Fruit fly (Drosophila melanogaster) S2 (cell line): Measurements from ENCODE around the gene CG15576.

Experiments used
- CG8478 ChIP-seq: fragments of >200 bp; optimal IDR thresholded peaks from 2 replicates; lab custom pipeline; 2018
- CTCF ChIP-seq, 2 experiments: fragments of >200 bp; optimal IDR thresholded peaks; 2 replicates each; lab custom pipeline; 2018

- no peak for TF ChIP-seq CTCF (optimal IDR thresholded peaks at IDR 0.05; lab: Kevin White, UChicago)
- TF ChIP-seq CG8478 (lab: Kevin White, UChicago): no peak
Measured at dm6 chrX:4262661-4263060, 10.1 kb upstream of the CG15576 start.
